Worm (Caenorhabditis elegans) whole organism, L4 larva: ENCODE results near the gene C06E7.88.

Source experiments
- F10B5.3 ChIP-seq: sonication (generic microtip); optimal IDR thresholded peaks from 2 replicates; lab custom pipeline; 2016; ENCODE audit warnings: mild to moderate bottlenecking, missing genetic modification characterization, missing compliant biosample characterization
- F44E2.7 ChIP-seq: fragments of 200-800 bp; sonication (Bioruptor generic); IDR thresholded peaks from 2 replicates; pipeline ENCODE4 v2.1.2; 2022; ENCODE audit warnings: missing genetic modification characterization, missing compliant biosample characterization
- F49E8.2 ChIP-seq: sonication (generic microtip); optimal IDR thresholded peaks from 2 replicates; lab custom pipeline; 2016; ENCODE audit warnings: missing compliant biosample characterization, mild to moderate bottlenecking, missing genetic modification characterization, borderline replicate concordance
- R02D3.7 ChIP-seq: fragments of 150-350 bp; sonication (generic microtip); optimal IDR thresholded peaks from 3 replicates; lab custom pipeline; 2014; ENCODE audit warnings: missing biosample characterization, missing genetic modification characterization
- Y75B8A.6 ChIP-seq: fragments of 200-800 bp; sonication (Bioruptor generic); IDR thresholded peaks from 2 replicates; pipeline ENCODE4 v1.3.6; 2022; ENCODE audit warnings: missing genetic modification reagents, missing genetic modification characterization, missing compliant biosample characterization
- ZK337.2 ChIP-seq: fragments of 200-800 bp; sonication (Bioruptor generic); IDR thresholded peaks from 2 replicates; pipeline ENCODE4 v1.3.6; 2022; ENCODE audit warnings: missing genetic modification reagents, missing genetic modification characterization, missing compliant biosample characterization
- aly-2 ChIP-seq: sonication (generic microtip); optimal IDR thresholded peaks from 2 replicates; lab custom pipeline; 2018; ENCODE audit warnings: missing biosample characterization, missing genetic modification characterization
- ceh-62 ChIP-seq: sonication (generic microtip); optimal IDR thresholded peaks from 2 replicates; lab custom pipeline; 2017; ENCODE audit warnings: missing biosample characterization, missing genetic modification characterization
- ceh-82 ChIP-seq: sonication (generic microtip); optimal IDR thresholded peaks from 2 replicates; lab custom pipeline; 2017; ENCODE audit warnings: missing biosample characterization, missing genetic modification characterization
- daf-8 ChIP-seq: fragments of 200-800 bp; sonication (Bioruptor generic); IDR thresholded peaks from 2 replicates; pipeline ENCODE4 v1.3.6; 2022; ENCODE audit warnings: missing genetic modification characterization, missing compliant biosample characterization
- dmd-8 ChIP-seq: fragments of 200-800 bp; sonication (Bioruptor generic); IDR thresholded peaks from 2 replicates; pipeline ENCODE4 v1.3.6; 2022; ENCODE audit warnings: missing genetic modification characterization, missing compliant biosample characterization
- duxl-1 ChIP-seq: sonication (generic microtip); optimal IDR thresholded peaks from 2 replicates; lab custom pipeline; 2016; ENCODE audit warnings: mild to moderate bottlenecking, missing genetic modification characterization, moderate library complexity, missing compliant biosample characterization; ENCODE audit not compliant: poor library complexity
- egl-27 ChIP-seq: sonication (generic microtip); optimal IDR thresholded peaks from 3 replicates; lab custom pipeline; 2017; ENCODE audit warnings: missing biosample characterization, missing genetic modification reagents, missing genetic modification characterization
- fkh-10 ChIP-seq: fragments of 150-350 bp; optimal IDR thresholded peaks from 2 replicates; lab custom pipeline; 2014; ENCODE audit warnings: missing biosample characterization, missing genetic modification reagents, missing genetic modification characterization
- fos-1 ChIP-seq: fragments of 150-350 bp; optimal IDR thresholded peaks from 2 replicates; lab custom pipeline; 2014; ENCODE audit warnings: missing biosample characterization, missing genetic modification characterization
- gei-8 ChIP-seq: fragments of 200-800 bp; sonication (Bioruptor generic); optimal IDR thresholded peaks from 2 replicates; lab custom pipeline; 2018; ENCODE audit warnings: mild to moderate bottlenecking, missing genetic modification characterization, missing compliant biosample characterization
- hif-1 ChIP-seq, 2 experiments: sonication (generic microtip); optimal IDR thresholded peaks; 2 replicates each; lab custom pipeline; 2016 to 2017; ENCODE audit warnings: missing compliant biosample characterization in 2 of 2, missing genetic modification characterization in 2 of 2, missing genetic modification reagents in 2 of 2, missing genotype in 2 of 2, mild to moderate bottlenecking in 1 of 2
- hlh-11 ChIP-seq: fragments of 200-800 bp; sonication (Bioruptor generic); optimal IDR thresholded peaks from 2 replicates; lab custom pipeline; 2018; ENCODE audit warnings: mild to moderate bottlenecking, missing genetic modification characterization, missing compliant biosample characterization
- jun-1 ChIP-seq: fragments of 150-350 bp; optimal IDR thresholded peaks from 2 replicates; lab custom pipeline; 2014; ENCODE audit warnings: missing biosample characterization, missing genetic modification reagents, missing genetic modification characterization
- lin-1 ChIP-seq: fragments of 200-800 bp; sonication (Bioruptor generic); IDR thresholded peaks from 2 replicates; pipeline ENCODE4 v1.3.6; 2022; ENCODE audit warnings: missing genetic modification reagents, missing genetic modification characterization, missing compliant biosample characterization
- lin-13 ChIP-seq: fragments of 150-350 bp; optimal IDR thresholded peaks from 2 replicates; lab custom pipeline; 2014; ENCODE audit warnings: missing biosample characterization, missing genetic modification reagents, missing genetic modification characterization
- lin-15B ChIP-seq: fragments of 150-350 bp; sonication (generic microtip); optimal IDR thresholded peaks from 3 replicates; lab custom pipeline; 2014; ENCODE audit warnings: missing biosample characterization, missing genetic modification characterization
- lin-29 ChIP-seq: fragments of 200-800 bp; sonication (Bioruptor generic); IDR thresholded peaks from 2 replicates; pipeline ENCODE4 v1.3.6; 2022; ENCODE audit warnings: missing genetic modification reagents, missing genetic modification characterization, missing compliant biosample characterization
- madf-9 ChIP-seq: fragments of 200-800 bp; sonication (Bioruptor generic); conservative IDR thresholded peaks from 2 replicates; pipeline ENCODE4 v1.3.6; 2022; ENCODE audit warnings: missing genetic modification reagents, missing genetic modification characterization, missing compliant biosample characterization
- mes-2 ChIP-seq: sonication (generic microtip); optimal IDR thresholded peaks from 2 replicates; lab custom pipeline; 2016; ENCODE audit warnings: missing genotype, mild to moderate bottlenecking, missing genetic modification characterization, missing compliant biosample characterization; ENCODE audit not compliant: poor library complexity, severe bottlenecking
- mxl-2 ChIP-seq: fragments of 200-800 bp; sonication (Bioruptor generic); conservative IDR thresholded peaks from 2 replicates; pipeline ENCODE4 v1.3.6; 2022; ENCODE audit warnings: missing genetic modification reagents, missing genetic modification characterization, missing compliant biosample characterization
- nhr-237 ChIP-seq: sonication (generic microtip); optimal IDR thresholded peaks from 2 replicates; lab custom pipeline; 2017; ENCODE audit warnings: missing biosample characterization, missing genetic modification characterization
- nhr-28 ChIP-seq: fragments of 150-350 bp; optimal IDR thresholded peaks from 2 replicates; lab custom pipeline; 2014; ENCODE audit warnings: missing biosample characterization, missing genetic modification characterization
- nhr-76 ChIP-seq: fragments of 150-350 bp; optimal IDR thresholded peaks from 2 replicates; lab custom pipeline; 2014; ENCODE audit warnings: missing biosample characterization, missing genetic modification characterization
- nhr-77 ChIP-seq: fragments of 150-350 bp; optimal IDR thresholded peaks from 2 replicates; lab custom pipeline; 2014; ENCODE audit warnings: missing biosample characterization, missing genetic modification characterization
- rbr-2 ChIP-seq: sonication (generic microtip); optimal IDR thresholded peaks from 2 replicates; lab custom pipeline; 2016; ENCODE audit warnings: missing genotype, missing genetic modification characterization, missing compliant biosample characterization
- saeg-2 ChIP-seq: fragments of 200-800 bp; sonication (Bioruptor generic); IDR thresholded peaks from 2 replicates; pipeline ENCODE4 v1.3.6; 2022; ENCODE audit warnings: missing genetic modification reagents, missing genetic modification characterization, missing compliant biosample characterization
- skn-1 ChIP-seq: fragments of 150-350 bp; optimal IDR thresholded peaks from 2 replicates; lab custom pipeline; 2014; ENCODE audit warnings: missing biosample characterization, missing genetic modification characterization
- snpc-4 ChIP-seq: fragments of 150-350 bp; optimal IDR thresholded peaks from 2 replicates; lab custom pipeline; 2014; ENCODE audit warnings: missing biosample characterization, missing genetic modification characterization
- spr-3 ChIP-seq: fragments of 200-800 bp; sonication (Bioruptor generic); optimal IDR thresholded peaks from 2 replicates; lab custom pipeline; 2018; ENCODE audit warnings: mild to moderate bottlenecking, missing genetic modification characterization, missing compliant biosample characterization
- tra-1 ChIP-seq: fragments of 200-800 bp; sonication (Bioruptor generic); IDR thresholded peaks from 2 replicates; pipeline ENCODE4 v1.3.6; 2022; ENCODE audit warnings: missing genetic modification reagents, missing genetic modification characterization, missing compliant biosample characterization
- zfp-2 ChIP-seq: sonication (generic microtip); optimal IDR thresholded peaks from 2 replicates; lab custom pipeline; 2016; ENCODE audit warnings: mild to moderate bottlenecking, missing genetic modification characterization, missing compliant biosample characterization
- zfp-3 ChIP-seq: fragments of 200-800 bp; sonication (Bioruptor generic); conservative IDR thresholded peaks from 2 replicates; pipeline ENCODE4 v1.3.6; 2022; ENCODE audit warnings: missing genetic modification reagents, missing genetic modification characterization, missing compliant biosample characterization

C06E7.88 gene

ce11 chrIV:5879853-5880252, 12.8 kb upstream of the C06E7.88 start, which contains the start of gene srv-22:
Gene srv-22 (minus strand): TSS chrIV:5879953.
- TF ChIP-seq lin-29 (GFP tag; lab: Robert Waterston, UW) (no peak), F10B5.3 (tag; lab: Kevin White, UChicago) (no peak), ZK337.2 (GFP tag; lab: Robert Waterston, UW) (no peak), skn-1 (no peak), ceh-62 (tag; lab: Kevin White, UChicago) (no peak), egl-27 (tag; lab: Kevin White, UChicago) (no peak), saeg-2 (GFP tag; lab: Robert Waterston, UW) (no peak), rbr-2 (tag; lab: Kevin White, UChicago) (no peak), hif-1 (tag; optimal IDR thresholded peaks at IDR 0.05; lab: Kevin White, UChicago) (no peak)

ce11 chrIV:5877246-5877645, 10.2 kb upstream of the C06E7.88 start, which contains the start of gene srv-21:
Gene srv-21 (minus strand): TSS chrIV:5877346.
- no peak for TF ChIP-seq spr-3 (GFP tag; lab: Kevin White, UChicago)
- TF ChIP-seq F44E2.7 (GFP tag; lab: Robert Waterston, UW), result no peak
- no peak for TF ChIP-seq aly-2
- TF ChIP-seq ceh-82 (tag; lab: Kevin White, UChicago), result no peak
- no peak for TF ChIP-seq nhr-28 (tag; lab: Kevin White, UChicago)
- TF ChIP-seq R02D3.7 (tag; lab: Kevin White, UChicago), result no peak
- no peak for TF ChIP-seq tra-1 (GFP tag; lab: Robert Waterston, UW)
- TF ChIP-seq mxl-2 (GFP tag; lab: Robert Waterston, UW), result no peak
- TF ChIP-seq lin-15B (tag; lab: Kevin White, UChicago), result no peak
- TF ChIP-seq nhr-76 (tag; lab: Kevin White, UChicago), result no peak
- TF ChIP-seq fkh-10 (GFP tag; lab: Kevin White, UChicago), result no peak
- no peak for TF ChIP-seq duxl-1
- no peak for TF ChIP-seq zfp-2 (tag; lab: Kevin White, UChicago)
- no peak for TF ChIP-seq jun-1

- no peak for TF ChIP-seq daf-8 (GFP tag; lab: Robert Waterston, UW)
- no peak for TF ChIP-seq nhr-28 (tag; lab: Kevin White, UChicago)
- TF ChIP-seq zfp-3 (GFP tag; lab: Robert Waterston, UW), result no peak
- TF ChIP-seq skn-1, result no peak
- no peak for TF ChIP-seq nhr-237
- TF ChIP-seq gei-8 (GFP tag; lab: Kevin White, UChicago), result no peak
- no peak for TF ChIP-seq ZK337.2 (GFP tag; lab: Robert Waterston, UW)
- no peak for TF ChIP-seq R02D3.7 (tag; lab: Kevin White, UChicago)
- no peak for TF ChIP-seq lin-15B (tag; lab: Kevin White, UChicago)
- TF ChIP-seq snpc-4 (tag; lab: Kevin White, UChicago), result no peak
- no peak for TF ChIP-seq lin-1 (GFP tag; lab: Robert Waterston, UW)
- TF ChIP-seq Y75B8A.6, result no peak
- TF ChIP-seq F49E8.2 (tag; lab: Kevin White, UChicago), result no peak
- no peak for TF ChIP-seq lin-13
- no peak for TF ChIP-seq hlh-11
- no peak for TF ChIP-seq nhr-77 (tag; lab: Kevin White, UChicago)
- TF ChIP-seq mes-2 (tag; lab: Kevin White, UChicago), result no peak
- no peak for TF ChIP-seq dmd-8
- no peak for TF ChIP-seq madf-9 (GFP tag; lab: Robert Waterston, UW)
- no peak for TF ChIP-seq fos-1 (tag; lab: Kevin White, UChicago)
Observed at ce11 chrIV:5873825-5874224, 6.7 kb upstream of the C06E7.88 start, which contains the start of gene srv-19. Gene srv-19 (minus strand): TSS chrIV:5873925.
